Fruit fly (Drosophila melanogaster) whole organism, wandering third instar larva: ENCODE data around the gene santa-maria.

Source experiments
- CG9705 ChIP-seq: fragments of 200-800 bp; sonication (Bioruptor generic); optimal IDR thresholded peaks from 2 replicates; lab custom pipeline; 2018; ENCODE audit warnings: missing biosample characterization, mild to moderate bottlenecking, missing genetic modification characterization
- Dif ChIP-seq: fragments of 200-275, 200-300 bp; sonication (Bioruptor generic); optimal IDR thresholded peaks from 2 replicates; lab custom pipeline; 2018; ENCODE audit warnings: missing biosample characterization, missing genetic modification characterization; ENCODE audit not compliant: partially characterized antibody
- HLH106 ChIP-seq: fragments of 200-800 bp; optimal IDR thresholded peaks from 3 replicates; lab custom pipeline; 2019; ENCODE audit warnings: missing biosample characterization, mild to moderate bottlenecking, missing genetic modification characterization, moderate library complexity
- Myc ChIP-seq: fragments of >200 bp; optimal IDR thresholded peaks from 2 replicates; lab custom pipeline; 2017
- N ChIP-seq: fragments of >200 bp; optimal IDR thresholded peaks from 2 replicates; lab custom pipeline; 2018; ENCODE audit warnings: missing biosample characterization, missing external identifiers, missing genetic modification characterization
- OdsH ChIP-seq: fragments of 200-800 bp; sonication (Bioruptor generic); optimal IDR thresholded peaks from 2 replicates; lab custom pipeline; 2016; ENCODE audit warnings: missing biosample characterization, mild to moderate bottlenecking, missing genetic modification characterization
- br ChIP-seq: fragments of 200-800 bp; sonication (Bioruptor generic); optimal IDR thresholded peaks from 2 replicates; lab custom pipeline; 2016; ENCODE audit warnings: missing biosample characterization, missing genetic modification characterization
- ey ChIP-seq: fragments of 200-800 bp; sonication (Bioruptor generic); optimal IDR thresholded peaks from 2 replicates; lab custom pipeline; 2016; ENCODE audit warnings: missing biosample characterization, missing genetic modification characterization
- h ChIP-seq: fragments of 200-800 bp; sonication (Bioruptor generic); optimal IDR thresholded peaks from 3 replicates; lab custom pipeline; 2016; ENCODE audit warnings: missing biosample characterization, mild to moderate bottlenecking, missing genetic modification characterization
- lola ChIP-seq: fragments of >200 bp; optimal IDR thresholded peaks from 2 replicates; lab custom pipeline; 2017; ENCODE audit warnings: missing biosample characterization, missing genetic modification characterization
- psq ChIP-seq: fragments of 200-800 bp; sonication (Bioruptor generic); optimal IDR thresholded peaks from 3 replicates; lab custom pipeline; 2017; ENCODE audit warnings: missing biosample characterization, mild to moderate bottlenecking, missing genetic modification characterization, moderate library complexity
- rgr ChIP-seq: fragments of 200-800 bp; sonication (Bioruptor generic); optimal IDR thresholded peaks from 3 replicates; lab custom pipeline; 2016; ENCODE audit warnings: missing biosample characterization, mild to moderate bottlenecking, missing genetic modification characterization
- usp ChIP-seq: fragments of >200 bp; optimal IDR thresholded peaks from 2 replicates; lab custom pipeline; 2017; ENCODE audit warnings: missing biosample characterization, missing genetic modification characterization
- woc ChIP-seq: sonication (Bioruptor generic); optimal IDR thresholded peaks from 2 replicates; lab custom pipeline; 2016; ENCODE audit warnings: missing biosample characterization, mild to moderate bottlenecking, missing genetic modification characterization

dm6 chr2L:7486222-7486621 lies 35.2 kb upstream of the santa-maria start:
- TF ChIP-seq usp (GFP tag; lab: Kevin White, UChicago) (no peak), h (GFP tag; lab: Kevin White, UChicago) (no peak), br (GFP tag; lab: Kevin White, UChicago) (no peak), Myc (no peak), psq (no peak), lola (GFP tag; lab: Kevin White, UChicago) (no peak), ey (GFP tag; lab: Kevin White, UChicago) (no peak), CG9705 (GFP tag; lab: Kevin White, UChicago) (no peak), woc (GFP tag; lab: Kevin White, UChicago) (no peak), HLH106 (tag; lab: Kevin White, UChicago) (no peak), OdsH (GFP tag; lab: Kevin White, UChicago) (no peak), Dif (no peak), N (GFP tag; lab: Kevin White, UChicago) (no peak), rgr (GFP tag; lab: Kevin White, UChicago) (no peak)
